Worm (Caenorhabditis elegans): ENCODE results near the gene K09E4.3.

Gene K09E4.3

DNA sequence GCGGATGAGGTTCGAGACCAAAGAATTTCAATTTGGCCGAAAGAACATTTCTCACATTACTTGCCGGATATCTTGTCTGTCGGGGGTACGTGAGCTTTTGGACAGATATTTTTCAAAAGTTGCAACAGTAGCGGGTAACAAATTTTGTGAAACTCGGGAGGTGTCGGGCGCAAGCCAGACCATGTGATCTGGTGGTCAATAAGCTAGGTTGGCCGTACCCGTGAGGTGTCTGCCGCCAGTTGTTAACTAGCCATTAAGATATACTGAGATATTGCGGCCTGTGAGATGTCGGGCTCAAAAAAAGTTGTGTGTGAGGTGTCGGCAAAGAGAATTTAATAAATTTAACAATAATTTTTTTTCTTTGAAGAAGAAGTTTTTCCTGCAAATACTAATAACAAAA is 8.3 kb downstream of the K09E4.3 start:
- TF ChIP-seq pqm-1 (tag; optimal IDR thresholded peaks at IDR 0.05), result no peak
- TF ChIP-seq tbx-7 (tag; optimal IDR thresholded peaks at IDR 0.05), result no peak
- TF ChIP-seq ceh-6 (GFP tag; optimal IDR thresholded peaks at IDR 0.05), result no peak
- no peak for TF ChIP-seq ahr-1 (tag; optimal IDR thresholded peaks at IDR 0.05)
- no peak for TF ChIP-seq ref-2 (tag; optimal IDR thresholded peaks at IDR 0.05)
- no peak for TF ChIP-seq tbx-2 (tag; optimal IDR thresholded peaks at IDR 0.05)
- TF ChIP-seq pat-9 (tag; optimal IDR thresholded peaks at IDR 0.05), result no peak
- TF ChIP-seq T23F11.4 (GFP tag; optimal IDR thresholded peaks at IDR 0.05), result no peak
- TF ChIP-seq dmd-4 (tag; optimal IDR thresholded peaks at IDR 0.05; ENCODE audit: borderline replicate concordance), result no peak
- TF ChIP-seq ceh-19 (GFP tag; optimal IDR thresholded peaks at IDR 0.05), result no peak
- no peak for TF ChIP-seq mec-3 (tag; optimal IDR thresholded peaks at IDR 0.05; ENCODE audit: borderline replicate concordance)

ce11 chrII:14112842-14113241 is 13.9 kb downstream of the K09E4.3 start:
- no peak for TF ChIP-seq hlh-13 (GFP tag; optimal IDR thresholded peaks at IDR 0.05)
- TF ChIP-seq dve-1 (tag; optimal IDR thresholded peaks at IDR 0.05), result no peak
- TF ChIP-seq hlh-8 (tag; optimal IDR thresholded peaks at IDR 0.05), result no peak

ce11 chrII:14109184-14109664 is 17.5 kb downstream of the K09E4.3 start, which contains the start of gene cpg-7:
Gene cpg-7 (minus strand): TSS chrII:14109234.
- TF ChIP-seq tbx-7 (tag; optimal IDR thresholded peaks at IDR 0.05) (no peak), ceh-2 (tag; optimal IDR thresholded peaks at IDR 0.05) (no peak), ceh-48 (tag; optimal IDR thresholded peaks at IDR 0.05) (no peak), npax-4 (tag; optimal IDR thresholded peaks at IDR 0.05) (no peak), zip-5 (tag; optimal IDR thresholded peaks at IDR 0.05) (no peak), nhr-232 (tag; optimal IDR thresholded peaks at IDR 0.05) (no peak), pha-4 (tag; optimal IDR thresholded peaks at IDR 0.05) (no peak), fkh-6 (tag; optimal IDR thresholded peaks at IDR 0.05) (no peak), K02D7.2 (tag; optimal IDR thresholded peaks at IDR 0.05) (no peak), elt-4 (tag; optimal IDR thresholded peaks at IDR 0.05) (no peak), tbx-2 (tag; optimal IDR thresholded peaks at IDR 0.05) (no peak), ceh-34 (tag; optimal IDR thresholded peaks at IDR 0.05) (no peak), lin-11 (tag; optimal IDR thresholded peaks at IDR 0.05) (no peak), madf-2 (tag; optimal IDR thresholded peaks at IDR 0.05) (no peak), nhr-11 (tag; optimal IDR thresholded peaks at IDR 0.05) (no peak), C38D4.7 (GFP tag; optimal IDR thresholded peaks at IDR 0.05) (no peak), ceh-14 (tag; optimal IDR thresholded peaks at IDR 0.05) (no peak), unc-55 (GFP tag; optimal IDR thresholded peaks at IDR 0.05) (no peak), ref-2 (tag; optimal IDR thresholded peaks at IDR 0.05) (no peak), hlh-30 (tag; optimal IDR thresholded peaks at IDR 0.05; ENCODE audit: insufficient read depth) (no peak)

DNA sequence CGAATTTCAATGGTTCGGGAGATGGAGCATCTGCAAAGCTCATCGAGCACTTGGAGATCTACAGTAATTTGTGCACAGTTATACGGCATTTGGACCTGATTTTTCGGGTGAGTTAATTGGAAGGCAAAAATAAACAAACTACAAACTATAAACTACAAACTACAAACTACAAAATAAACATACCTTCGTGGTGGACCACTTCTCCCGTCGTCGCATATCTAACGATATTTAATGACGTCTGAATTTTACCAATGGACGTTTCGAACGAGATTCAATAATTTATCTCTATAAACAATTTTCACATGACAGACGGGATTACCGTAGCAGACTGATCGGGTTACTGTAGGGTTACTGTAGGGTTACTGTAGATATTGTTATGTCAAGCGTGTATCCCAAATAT is 20.6 kb downstream of the K09E4.3 start:
- no peak for TF ChIP-seq ttx-3 (tag; optimal IDR thresholded peaks at IDR 0.05)
- no peak for TF ChIP-seq ceh-31 (tag; optimal IDR thresholded peaks at IDR 0.05)

DNA sequence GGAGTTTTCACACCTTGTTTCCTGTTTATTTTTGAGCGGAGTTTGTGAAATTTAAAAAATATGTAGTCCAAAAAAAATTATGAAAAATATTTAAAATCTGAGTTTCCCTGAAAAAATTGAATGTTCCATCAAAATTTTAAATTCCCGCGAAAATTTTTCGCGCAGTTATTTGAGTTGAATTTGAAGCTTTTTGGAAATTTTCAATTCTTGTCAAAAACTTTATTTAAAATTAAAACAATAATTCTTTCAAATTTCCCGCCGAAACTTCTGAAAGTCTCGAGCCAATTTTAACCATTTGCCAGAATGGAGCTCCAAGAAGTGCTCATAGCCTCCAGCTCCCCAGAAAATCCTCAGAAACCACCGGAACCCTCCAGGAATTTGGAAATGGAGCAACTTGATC is 22.3 kb downstream of the K09E4.3 start, which contains the start of gene gur-4:
TSS of gene gur-4 (plus strand) at position 301 of the 400 bp plus-strand sequence.
- TF ChIP-seq npax-4 (tag; optimal IDR thresholded peaks at IDR 0.05), result no peak
- TF ChIP-seq ceh-19 (GFP tag; optimal IDR thresholded peaks at IDR 0.05), result no peak
- TF ChIP-seq che-1 (tag; optimal IDR thresholded peaks at IDR 0.05), result no peak
- no peak for TF ChIP-seq madf-2 (tag; optimal IDR thresholded peaks at IDR 0.05)
- TF ChIP-seq C08G9.2 (tag; optimal IDR thresholded peaks at IDR 0.05), result no peak
- no peak for TF ChIP-seq ceh-14 (tag; optimal IDR thresholded peaks at IDR 0.05)
- no peak for TF ChIP-seq elt-2 (tag; optimal IDR thresholded peaks at IDR 0.05)

Measured in whole organism, late embryonic.